Worm (Caenorhabditis elegans): Measurements from ENCODE around the gene npr-17.
A peak's percentile ranks its signal among the peaks of the same experiment; 100 is the strongest.
"Not testable (repeated sequence)": the region's sequence is repeated elsewhere in the genome, so short reads cannot be mapped to it uniquely, and the experiment has no call there.

Gene npr-17

DNA sequence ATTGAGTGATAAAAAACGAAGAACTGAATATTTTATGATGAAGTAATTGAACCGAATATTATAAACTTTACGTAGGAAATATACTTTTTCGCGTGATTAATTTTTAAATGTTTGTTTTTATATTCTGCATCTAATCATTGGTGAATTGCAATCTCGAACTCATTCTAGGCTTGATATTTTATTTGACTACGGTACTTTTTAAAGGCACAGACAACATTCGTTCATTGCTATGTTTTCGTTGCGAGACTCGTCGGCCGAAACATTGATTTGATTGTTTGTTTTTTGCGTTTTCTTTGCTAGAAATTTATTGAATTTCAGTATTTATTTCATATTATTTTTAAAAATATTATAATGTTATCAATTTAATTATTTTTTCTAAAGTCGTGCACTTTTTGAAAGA lies 18.5 kb downstream of the npr-17 start, which contains the start of gene C06G4.4:
TSS of gene C06G4.4 (minus strand) at position 36 of the 400 bp plus-strand sequence.
- no peak for TF ChIP-seq ceh-13 (GFP tag; optimal IDR thresholded peaks at IDR 0.05)
- no peak for TF ChIP-seq tbx-37 (GFP tag; conservative IDR thresholded peaks at IDR 0.05)
- TF ChIP-seq ama-1 (optimal IDR thresholded peaks at IDR 0.05), result no peak
- no peak for TF ChIP-seq ceh-36 (tag; optimal IDR thresholded peaks at IDR 0.05)
- TF ChIP-seq scrt-1 (GFP tag; IDR thresholded peaks at IDR 0.05), result no peak
- TF ChIP-seq hmg-4 (GFP tag; optimal IDR thresholded peaks at IDR 0.05), result no peak
- TF ChIP-seq hmbx-1 (tag; optimal IDR thresholded peaks at IDR 0.05), result no peak
- no peak for TF ChIP-seq aly-1 (tag; optimal IDR thresholded peaks at IDR 0.05)
- TF ChIP-seq tbx-11 (GFP tag; IDR thresholded peaks at IDR 0.05), result no peak
- TF ChIP-seq sea-1 (GFP tag; conservative IDR thresholded peaks at IDR 0.05), result no peak
- TF ChIP-seq ets-7 (tag; optimal IDR thresholded peaks at IDR 0.05), result no peak
- TF ChIP-seq F13C5.2 (tag; optimal IDR thresholded peaks at IDR 0.05), result no peak

DNA sequence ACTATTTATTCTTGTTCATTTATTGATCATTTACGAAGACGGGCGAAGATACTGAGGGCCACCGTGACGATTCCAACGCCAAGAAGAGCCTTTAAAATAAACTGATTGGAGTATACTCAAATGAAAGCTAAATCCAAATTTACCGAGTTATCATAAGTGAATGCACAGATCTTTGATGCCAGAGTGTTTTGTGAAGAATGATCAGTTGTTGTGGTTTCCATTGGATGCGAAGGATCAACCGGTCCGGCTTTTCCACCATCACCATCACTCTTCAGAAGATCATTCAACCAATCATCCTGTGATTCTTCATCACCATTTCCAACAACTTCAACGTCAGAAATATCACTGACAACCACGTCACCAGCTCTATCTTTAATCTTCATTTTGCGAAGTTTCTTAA lies 19.0 kb downstream of the npr-17 start:
- TF ChIP-seq ets-7 (tag; optimal IDR thresholded peaks at IDR 0.05) (no peak), hmg-4 (GFP tag; optimal IDR thresholded peaks at IDR 0.05) (no peak), scrt-1 (GFP tag; IDR thresholded peaks at IDR 0.05) (no peak), tbx-37 (GFP tag; conservative IDR thresholded peaks at IDR 0.05) (no peak)

DNA sequence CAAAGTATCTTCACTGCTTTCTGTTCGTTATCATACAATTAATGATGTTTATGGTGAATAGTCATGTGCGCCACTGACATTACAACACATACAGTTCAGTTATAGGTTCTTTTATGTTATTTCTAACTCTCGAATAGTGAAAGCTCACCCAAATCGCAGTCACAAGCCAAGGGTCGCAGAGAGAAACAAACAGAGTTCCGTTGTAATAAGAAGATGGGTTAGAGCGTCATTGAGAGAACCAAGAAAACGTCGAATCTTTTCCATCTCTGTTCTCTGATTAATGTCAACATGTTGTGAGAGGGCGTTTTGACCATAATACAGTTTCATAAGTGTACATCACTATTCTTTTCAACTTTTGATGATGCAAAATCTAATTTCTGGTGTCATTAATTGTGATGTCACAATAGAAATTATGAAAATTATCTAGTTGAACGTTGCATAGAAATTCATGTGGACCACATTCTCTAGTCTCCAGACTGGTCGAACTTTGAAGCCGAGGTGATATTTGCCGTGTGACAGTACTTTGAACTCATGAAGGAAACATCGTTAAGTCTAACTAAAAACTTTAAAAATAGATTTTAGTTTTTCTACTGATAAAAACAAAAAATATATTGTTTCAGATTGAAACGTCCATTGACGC lies 22.2 kb downstream of the npr-17 start:
- TF ChIP-seq flt-1 (GFP tag; IDR thresholded peaks at IDR 0.05), result no peak
- TF ChIP-seq ama-1 (optimal IDR thresholded peaks at IDR 0.05), result no peak
- no peak for TF ChIP-seq hmbx-1 (tag; optimal IDR thresholded peaks at IDR 0.05)
- no peak for TF ChIP-seq ceh-13 (GFP tag; optimal IDR thresholded peaks at IDR 0.05)

DNA sequence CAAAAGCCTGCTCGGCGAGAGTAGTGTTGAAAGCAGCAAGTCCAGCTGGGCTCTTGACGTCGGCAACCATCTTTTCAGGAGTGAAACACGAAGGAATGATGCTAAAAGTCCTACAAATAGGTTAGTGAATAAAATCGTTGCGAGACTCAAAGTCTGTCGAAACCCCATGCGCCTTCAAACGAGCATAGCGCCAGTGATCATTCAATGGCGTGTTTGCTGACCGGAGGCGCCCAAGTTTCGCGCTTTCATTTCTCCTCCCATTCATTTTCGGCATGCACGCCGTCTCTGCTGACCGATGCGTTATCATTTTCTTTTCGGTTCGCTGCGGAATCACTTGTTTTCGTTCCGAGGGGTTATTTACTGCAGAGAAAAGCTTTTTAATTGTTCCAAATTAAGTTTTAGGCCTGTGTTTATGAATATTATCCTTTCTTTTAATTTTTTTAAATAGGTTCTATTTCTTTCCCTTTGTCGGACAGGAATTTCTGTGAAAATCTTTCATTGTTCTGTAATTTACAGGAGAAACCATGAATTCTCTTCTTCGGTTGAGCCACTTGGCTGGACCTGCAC lies 23.0 kb downstream of the npr-17 start, which contains the start of the genes eef-1B.1 and aco-2:
TSS of gene eef-1B.1 (minus strand) at position 186 of the 567 bp plus-strand sequence.
TSS of gene aco-2 (plus strand) at position 517 of the 567 bp plus-strand sequence.
- TF ChIP-seq F13C5.2 (tag; optimal IDR thresholded peaks at IDR 0.05) (peak; percentile 44), hmbx-1 (tag; optimal IDR thresholded peaks at IDR 0.05) (no peak)

DNA sequence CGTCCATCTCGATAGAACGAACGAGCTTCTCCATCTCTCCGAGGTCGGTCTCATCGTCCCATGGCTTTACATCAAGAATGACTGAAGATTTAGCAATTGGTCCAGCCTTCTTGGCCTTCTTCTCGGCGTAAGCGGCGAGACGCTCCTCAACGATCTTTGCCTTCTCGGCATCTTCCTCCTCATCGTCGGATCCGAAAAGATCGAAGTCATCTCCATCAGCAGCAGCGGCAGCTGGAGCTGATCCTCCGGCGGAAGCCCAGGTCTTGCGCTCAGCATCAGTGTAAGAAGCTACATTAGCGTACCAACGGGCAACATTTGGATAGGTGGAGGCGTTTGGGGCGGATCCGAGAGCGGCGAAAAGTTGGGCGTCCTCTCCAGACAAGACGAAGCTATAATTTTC lies 23.6 kb downstream of the npr-17 start:
- TF ChIP-seq ama-1 (optimal IDR thresholded peaks at IDR 0.05) (no peak), B0310.2 (tag; optimal IDR thresholded peaks at IDR 0.05) (no peak), ets-7 (tag; optimal IDR thresholded peaks at IDR 0.05) (no peak), pes-1 (GFP tag; IDR thresholded peaks at IDR 0.05) (no peak), scrt-1 (GFP tag; IDR thresholded peaks at IDR 0.05) (no peak), F13C5.2 (tag; optimal IDR thresholded peaks at IDR 0.05) (no peak), hnd-1 (tag; optimal IDR thresholded peaks at IDR 0.05) (no peak), tra-4 (tag; optimal IDR thresholded peaks at IDR 0.05) (no peak), ceh-36 (tag; optimal IDR thresholded peaks at IDR 0.05) (no peak), tbx-11 (GFP tag; IDR thresholded peaks at IDR 0.05) (no peak), hmbx-1 (tag; optimal IDR thresholded peaks at IDR 0.05) (no peak), ceh-13 (GFP tag; optimal IDR thresholded peaks at IDR 0.05) (no peak), tbx-37 (GFP tag; conservative IDR thresholded peaks at IDR 0.05) (no peak)

DNA sequence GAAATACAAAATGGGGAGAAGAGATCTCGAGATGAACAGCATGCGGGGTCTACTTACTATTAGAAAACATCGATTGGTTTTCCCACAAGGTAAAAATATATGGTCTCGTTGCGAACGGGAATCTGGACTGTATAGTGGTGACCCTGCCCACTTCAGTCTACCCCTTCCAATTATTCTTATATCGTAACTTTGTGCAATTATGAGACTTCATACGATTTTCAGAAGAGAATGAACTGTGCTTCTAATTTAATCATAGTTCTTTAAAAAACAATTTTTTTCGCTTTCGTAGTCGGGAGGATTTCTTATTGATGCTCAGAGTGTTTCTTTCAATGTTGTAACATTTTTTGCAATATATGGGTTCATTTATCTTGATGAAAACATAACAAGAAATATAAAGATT lies 24.2 kb downstream of the npr-17 start, which contains the start of gene F54H12.5:
TSS of gene F54H12.5 (minus strand) at position 101 of the 400 bp plus-strand sequence.
- no peak for TF ChIP-seq scrt-1 (GFP tag; IDR thresholded peaks at IDR 0.05)
- no peak for TF ChIP-seq pes-1 (GFP tag; IDR thresholded peaks at IDR 0.05)
- TF ChIP-seq aly-1 (tag; optimal IDR thresholded peaks at IDR 0.05), result no peak
- no peak for TF ChIP-seq flt-1 (GFP tag; IDR thresholded peaks at IDR 0.05)
- no peak for TF ChIP-seq ama-1 (optimal IDR thresholded peaks at IDR 0.05)
- no peak for TF ChIP-seq ceh-13 (GFP tag; optimal IDR thresholded peaks at IDR 0.05)
- TF ChIP-seq ets-7 (tag; optimal IDR thresholded peaks at IDR 0.05), result no peak
- TF ChIP-seq hnd-1 (tag; optimal IDR thresholded peaks at IDR 0.05), result no peak
- TF ChIP-seq hmbx-1 (tag; optimal IDR thresholded peaks at IDR 0.05), result no peak
- no peak for TF ChIP-seq tra-4 (tag; optimal IDR thresholded peaks at IDR 0.05)
- TF ChIP-seq tbx-37 (GFP tag; conservative IDR thresholded peaks at IDR 0.05), result no peak
- TF ChIP-seq F13C5.2 (tag; optimal IDR thresholded peaks at IDR 0.05), result no peak
- TF ChIP-seq hmg-4 (GFP tag; optimal IDR thresholded peaks at IDR 0.05), result no peak
- TF ChIP-seq tbx-11 (GFP tag; IDR thresholded peaks at IDR 0.05), result no peak
- TF ChIP-seq B0310.2 (tag; optimal IDR thresholded peaks at IDR 0.05), result no peak
- TF ChIP-seq ceh-36 (tag; optimal IDR thresholded peaks at IDR 0.05), result no peak
- no peak for TF ChIP-seq sea-1 (GFP tag; conservative IDR thresholded peaks at IDR 0.05)

DNA sequence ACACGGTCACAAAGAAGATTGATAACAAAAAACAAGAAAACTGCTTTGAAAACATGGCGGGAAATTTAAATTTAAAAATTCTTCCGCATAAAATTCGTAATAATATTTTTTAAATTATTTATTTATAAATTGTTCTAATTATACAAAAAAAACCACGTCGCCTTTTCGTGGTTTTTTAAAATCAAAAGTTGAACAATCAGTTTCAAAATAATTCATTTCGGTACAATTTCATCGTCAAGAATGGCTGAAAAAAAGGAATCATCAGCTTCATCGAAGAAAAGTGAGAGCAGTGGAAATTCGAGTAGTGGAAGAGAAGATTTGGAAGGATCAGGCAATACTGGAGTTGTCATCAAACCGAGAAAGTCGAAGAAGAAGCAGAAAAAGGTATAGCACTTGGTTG lies 27.1 kb downstream of the npr-17 start, which contains the start of the genes F54H12.8 and F54H12.7:
TSS of gene F54H12.8 (minus strand) at position 101 of the 400 bp plus-strand sequence.
TSS of gene F54H12.7 (plus strand) at position 229 of the 400 bp plus-strand sequence.
- no peak for TF ChIP-seq F13C5.2 (tag; optimal IDR thresholded peaks at IDR 0.05)
- no peak for TF ChIP-seq pes-1 (GFP tag; IDR thresholded peaks at IDR 0.05)
- TF ChIP-seq aly-1 (tag; optimal IDR thresholded peaks at IDR 0.05), result no peak
- TF ChIP-seq ceh-13 (GFP tag; optimal IDR thresholded peaks at IDR 0.05), result no peak
- no peak for TF ChIP-seq ets-7 (tag; optimal IDR thresholded peaks at IDR 0.05)
- TF ChIP-seq B0310.2 (tag; optimal IDR thresholded peaks at IDR 0.05), result no peak
- no peak for TF ChIP-seq flt-1 (GFP tag; IDR thresholded peaks at IDR 0.05)
- no peak for TF ChIP-seq hmg-4 (GFP tag; optimal IDR thresholded peaks at IDR 0.05)
- TF ChIP-seq hnd-1 (tag; optimal IDR thresholded peaks at IDR 0.05), result no peak
- no peak for TF ChIP-seq ama-1 (optimal IDR thresholded peaks at IDR 0.05)
- no peak for TF ChIP-seq sea-1 (GFP tag; conservative IDR thresholded peaks at IDR 0.05)
- TF ChIP-seq ceh-36 (tag; optimal IDR thresholded peaks at IDR 0.05), result no peak
- no peak for TF ChIP-seq tbx-37 (GFP tag; conservative IDR thresholded peaks at IDR 0.05)

DNA sequence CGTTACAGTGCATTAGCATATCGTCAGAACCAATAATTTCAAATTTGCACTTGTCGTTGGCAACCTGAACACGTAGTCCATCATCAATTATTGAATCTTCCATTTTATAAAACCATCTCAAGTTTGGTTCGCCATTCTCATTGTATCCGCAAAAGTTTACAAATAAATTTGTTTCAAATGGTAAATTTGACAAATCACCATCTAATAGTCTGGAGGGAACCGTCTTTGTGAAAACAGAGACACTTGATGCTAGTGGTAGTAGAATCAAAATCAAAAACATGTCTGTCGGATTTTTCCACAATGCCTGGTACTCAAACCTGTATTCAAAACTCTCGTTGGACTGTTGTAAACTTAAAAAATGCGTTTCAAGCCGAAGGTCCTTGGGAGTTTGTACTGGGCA lies 32.0 kb downstream of the npr-17 start, which contains the start of gene F54H12.2:
TSS of gene F54H12.2 (plus strand) at position 301 of the 400 bp plus-strand sequence.
- TF ChIP-seq aly-1, ets-7, tra-4 (tag; optimal IDR thresholded peaks at IDR 0.05): not testable (repeated sequence)

Data from whole organism, early embryonic.